Fruit fly (Drosophila melanogaster) ovary, adult (tissue): ENCODE results near the gene Or74a.

Experiments
- CG17801 ChIP-seq: fragments of 200-800 bp; optimal IDR thresholded peaks from 2 replicates; lab custom pipeline; 2019; ENCODE audit warnings: missing biosample characterization, mild to moderate bottlenecking, missing genetic modification characterization, moderate library complexity; ENCODE audit not compliant: partially characterized antibody

Gene Or74a

DNA sequence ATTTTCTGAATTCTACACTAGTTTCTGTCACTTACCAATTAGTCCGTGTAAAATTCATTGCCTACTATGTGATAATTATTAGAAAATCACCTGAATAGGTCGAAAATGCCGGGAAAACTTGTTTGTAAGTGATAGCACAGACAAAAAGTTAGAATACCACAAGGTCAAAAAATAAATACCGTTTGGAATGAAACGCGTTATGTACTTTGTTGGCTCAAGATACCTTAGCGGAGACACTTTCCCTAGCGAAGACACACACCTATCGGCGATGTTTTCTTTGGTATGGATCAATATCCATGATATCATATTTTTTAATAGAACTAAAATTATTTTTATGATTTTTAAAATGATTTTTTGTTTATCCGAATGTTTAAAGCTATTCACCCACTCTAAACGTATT is 10.2 kb upstream of the Or74a start, which contains the start of gene CG6479:
Gene CG6479 (minus strand): TSS at position 141 of the 400 bp plus-strand sequence.
- TF ChIP-seq CG17801 (GFP tag; lab: Kevin White, UChicago), result no peak

dm6 chr3L:17325418-17325817 is 3.6 kb downstream of the Or74a start, which contains the start of gene CG13725:
Gene CG13725, minus strand, starts transcription at chr3L:17325518.
- TF ChIP-seq CG17801 (GFP tag; lab: Kevin White, UChicago), result no peak

DNA sequence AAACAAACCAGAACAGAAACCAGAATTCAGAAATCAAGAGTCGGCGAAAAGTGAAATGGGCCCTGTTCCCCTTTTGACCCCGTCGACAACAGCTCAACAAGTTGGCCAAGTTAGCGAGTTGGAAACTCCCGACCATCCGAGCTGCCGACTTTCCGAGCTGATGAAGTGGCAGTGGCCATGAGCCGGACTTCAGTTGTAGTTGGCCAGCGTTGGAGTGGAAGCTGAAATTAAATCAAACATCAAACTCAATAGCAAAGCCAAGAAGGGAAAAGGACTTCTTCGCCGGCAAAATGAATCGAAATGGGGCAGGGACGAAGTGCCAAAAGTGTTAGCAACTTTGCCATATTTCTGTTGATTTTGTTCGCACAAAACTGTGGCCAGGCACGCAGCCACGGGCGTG is 6.4 kb downstream of the Or74a start, which contains the start of gene CG13724:
Gene CG13724 (plus strand): TSS at position 301 of the 400 bp plus-strand sequence.
- no peak for TF ChIP-seq CG17801 (GFP tag; lab: Kevin White, UChicago)

DNA sequence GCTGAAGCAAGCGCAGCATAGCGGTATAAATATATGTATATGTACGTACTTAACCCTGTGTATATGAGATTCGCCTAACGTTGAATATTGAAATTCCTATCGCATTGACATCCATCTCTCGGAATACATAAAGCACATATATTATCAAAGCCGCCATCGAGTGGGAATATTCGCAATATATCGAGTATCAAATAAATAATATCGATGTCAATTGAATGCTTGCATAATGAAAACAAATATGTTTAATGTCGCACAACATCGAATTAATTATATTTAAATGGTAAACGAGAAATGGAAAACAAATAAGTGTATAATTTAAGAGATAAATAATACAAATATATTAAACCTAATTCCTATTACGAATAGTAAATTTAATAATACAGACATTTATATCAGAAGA is 8.3 kb downstream of the Or74a start, which contains the start of gene ND-24L:
Gene ND-24L (minus strand): TSS at position 101 of the 400 bp plus-strand sequence.
- no peak for TF ChIP-seq CG17801 (GFP tag; lab: Kevin White, UChicago)

DNA sequence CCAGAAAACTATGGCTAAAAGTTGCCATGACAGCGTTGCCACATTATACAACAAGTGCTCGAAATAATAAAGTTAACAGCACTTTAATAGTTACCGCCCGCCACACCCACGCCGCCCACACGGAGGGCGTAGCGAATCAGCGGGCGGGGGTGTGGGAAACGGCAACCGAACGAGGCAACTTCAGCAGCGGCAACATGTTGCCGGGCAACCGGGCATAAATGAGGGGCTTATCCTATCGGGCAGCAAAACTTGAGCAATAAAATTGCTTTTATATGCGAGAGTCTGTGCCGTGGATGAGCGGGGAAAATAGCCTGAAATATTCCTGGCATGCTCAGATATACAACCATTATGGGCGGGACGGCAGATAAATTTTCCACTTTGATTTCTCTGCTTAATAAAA is 12.7 kb downstream of the Or74a start:
- TF ChIP-seq CG17801 (GFP tag; lab: Kevin White, UChicago), result no peak

DNA sequence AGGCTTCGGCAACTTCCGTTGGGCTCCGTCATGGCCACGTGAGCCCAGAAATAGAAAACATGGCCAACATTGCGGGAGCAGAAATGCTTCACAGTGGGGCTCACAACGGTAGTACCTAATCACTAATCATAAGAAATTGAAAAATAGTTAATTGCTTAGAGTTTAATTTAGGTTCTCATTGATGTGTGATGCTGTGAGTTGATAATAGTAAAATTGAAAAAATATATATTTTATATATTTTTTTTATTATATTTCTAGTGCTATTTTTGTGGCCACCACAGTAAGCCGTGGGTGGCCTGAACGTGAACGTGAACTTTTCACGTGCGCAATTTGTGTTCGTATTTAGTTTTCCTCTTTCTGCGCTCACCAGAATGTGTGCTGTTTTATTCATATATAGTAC is 18.5 kb downstream of the Or74a start:
- no peak for TF ChIP-seq CG17801 (GFP tag; lab: Kevin White, UChicago)

DNA sequence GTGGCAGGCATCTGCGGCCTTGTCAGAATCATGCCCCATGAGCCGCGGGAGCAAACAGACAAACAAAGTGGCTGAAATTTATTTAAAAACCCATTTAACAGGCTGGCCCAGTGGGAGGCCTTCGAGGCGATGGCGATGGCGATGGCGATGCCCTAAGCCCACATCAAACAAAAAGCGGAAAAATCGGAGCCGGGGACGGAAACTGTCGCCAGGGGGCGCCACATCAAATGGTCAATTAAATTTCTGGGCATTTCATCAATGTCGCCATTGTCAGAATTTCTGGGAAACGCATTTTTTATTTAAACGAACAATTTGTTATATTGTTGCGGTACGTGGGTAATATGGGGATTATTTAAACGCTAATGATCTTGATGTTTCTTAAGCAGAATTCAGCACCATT is 36.8 kb downstream of the Or74a start:
- TF ChIP-seq CG17801 (GFP tag; lab: Kevin White, UChicago), result no peak
